Fruit fly (Drosophila melanogaster): ENCODE results near the gene Atg4a.

The Atg4a gene

dm6 chr2L:1036811-1037296, 43.9 kb upstream of the Atg4a start, which contains the start of gene gNacalpha (continued):
- no peak for TF ChIP-seq kni (GFP tag; optimal IDR thresholded peaks at IDR 0.05)
- no peak for TF ChIP-seq Dp (GFP tag; optimal IDR thresholded peaks at IDR 0.05)
- TF ChIP-seq CG13424 (tag; optimal IDR thresholded peaks at IDR 0.05): no peak
- TF ChIP-seq rib (GFP tag; IDR thresholded peaks at IDR 0.05): no peak
- no peak for TF ChIP-seq insv (GFP tag; optimal IDR thresholded peaks at IDR 0.05)
- peak; percentile 82 for TF ChIP-seq CG2116 (GFP tag; optimal IDR thresholded peaks at IDR 0.05)
- TF ChIP-seq Lim3 (GFP tag; IDR thresholded peaks at IDR 0.05): no peak
- TF ChIP-seq pzg (GFP tag; optimal IDR thresholded peaks at IDR 0.05): no peak

- TF ChIP-seq CG34422 (GFP tag; IDR thresholded peaks at IDR 0.05) (0 out of 3 replicates have a peak, but pooled peaks have one; percentile 22), cato (GFP tag; optimal IDR thresholded peaks at IDR 0.05; ENCODE audit: borderline replicate concordance) (no peak), Dip3 (GFP tag; optimal IDR thresholded peaks at IDR 0.05) (peak; percentile 52), CG9876 (GFP tag; optimal IDR thresholded peaks at IDR 0.05) (no peak), CG32532 (GFP tag; IDR thresholded peaks at IDR 0.05) (peak; percentile 66), al (GFP tag; IDR thresholded peaks at IDR 0.05) (no peak), CHES-1-like (GFP tag; optimal IDR thresholded peaks at IDR 0.05) (no peak), Aef1 (GFP tag; IDR thresholded peaks at IDR 0.05) (peak; percentile 33; the same call in 2 of the 3 replicates), wdn (GFP tag; IDR thresholded peaks at IDR 0.05) (peak; percentile 57), CG9727 (GFP tag; optimal IDR thresholded peaks at IDR 0.05) (peak; percentile 21), CG32772 (GFP tag; IDR thresholded peaks at IDR 0.05) (peak; percentile 10; the same call in 1 of the 2 replicates), CG10543 (GFP tag; optimal IDR thresholded peaks at IDR 0.05) (peak; percentile 12), NFAT (GFP tag; IDR thresholded peaks at IDR 0.05) (peak; percentile 52; the same call in 1 of the 2 replicates), chinmo (GFP tag; IDR thresholded peaks at IDR 0.05; ENCODE audit: partially characterized antibody) (0 out of 4 replicates have a peak, but pooled peaks have one; percentile 61), ken (GFP tag; IDR thresholded peaks at IDR 0.05) (no peak), Hand (GFP tag; optimal IDR thresholded peaks at IDR 0.05) (peak; percentile 63), CG13296 (GFP tag; optimal IDR thresholded peaks at IDR 0.05) (peak; percentile 5), danr (GFP tag; IDR thresholded peaks at IDR 0.05) (no peak), Adf1 (GFP tag; IDR thresholded peaks at IDR 0.05) (peak; percentile 73), ttk (GFP tag; IDR thresholded peaks at IDR 0.05) (0 out of 2 replicates have a peak, but pooled peaks have one; percentile 4), CG2678 (tag; optimal IDR thresholded peaks at IDR 0.05) (peak; percentile 60), CG3281 (GFP tag; optimal IDR thresholded peaks at IDR 0.05) (peak; percentile 18), Ets65A (GFP tag) (peak; percentile 67), Poxn (GFP tag; IDR thresholded peaks at IDR 0.05) (0 out of 2 replicates have a peak, but pooled peaks have one; percentile 4), CG6854 (GFP tag; optimal IDR thresholded peaks at IDR 0.05) (peak; percentile 12), CG9932 (GFP tag; IDR thresholded peaks at IDR 0.05) (peak; percentile 65), Pdp1 (GFP tag; optimal IDR thresholded peaks at IDR 0.05) (peak in 1 of 2 experiments; percentile 4), CG13894 (tag; optimal IDR thresholded peaks at IDR 0.05) (peak; percentile 71), CG12769 (tag; optimal IDR thresholded peaks at IDR 0.05) (peak; percentile 63), amos (GFP tag; IDR thresholded peaks at IDR 0.05; ENCODE audit: partially characterized antibody) (0 out of 2 replicates have a peak, but pooled peaks have one; percentile 12), Camta (GFP tag; optimal IDR thresholded peaks at IDR 0.05) (no peak), CG12299 (tag; optimal IDR thresholded peaks at IDR 0.05) (peak; percentile 9), Side (GFP tag; optimal IDR thresholded peaks at IDR 0.05) (peak; percentile 10), CG15269 (tag; optimal IDR thresholded peaks at IDR 0.05) (peak; percentile 50), pho (GFP tag; optimal IDR thresholded peaks at IDR 0.05) (peak; percentile 17), tgo (GFP tag; IDR thresholded peaks at IDR 0.05) (peak; percentile 45; the same call in 2 of the 3 replicates), zfh2 (GFP tag; optimal IDR thresholded peaks at IDR 0.05) (peak; percentile 47), tio (GFP tag; optimal IDR thresholded peaks at IDR 0.05) (peak; percentile 8), Fer3 (tag; optimal IDR thresholded peaks at IDR 0.05) (peak; percentile 28)
These were observed 37.3 kb upstream of the Atg4a start for dm6 chr2L:1043195-1043990.

All from whole organism, embryonic.